Worm (Caenorhabditis elegans) whole organism, young adult: ENCODE measurements around the gene F41G4.7.
"Not testable (repeated sequence)": the region's sequence is repeated elsewhere in the genome, so short reads cannot be mapped to it uniquely, and the experiment has no call there.

Experiments
- F22D6.2 ChIP-seq: sonication (generic microtip); optimal IDR thresholded peaks from 2 replicates; lab custom pipeline; 2016; ENCODE audit warnings: mild to moderate bottlenecking, missing genetic modification characterization, missing compliant biosample characterization
- F37B4.10 ChIP-seq: fragments of 200-800 bp; sonication (Bioruptor generic); IDR thresholded peaks from 2 replicates; pipeline ENCODE4 v1.3.6; 2022; ENCODE audit warnings: missing genetic modification characterization, missing compliant biosample characterization
- F52B5.7 ChIP-seq: sonication (generic microtip); optimal IDR thresholded peaks from 2 replicates; lab custom pipeline; 2016; ENCODE audit warnings: mild to moderate bottlenecking, missing genetic modification characterization, missing compliant biosample characterization
- F55B11.4 ChIP-seq: sonication (generic microtip); optimal IDR thresholded peaks from 2 replicates; lab custom pipeline; 2016; ENCODE audit warnings: missing compliant biosample characterization, missing genetic modification characterization, borderline replicate concordance; ENCODE audit not compliant: insufficient read depth
- K11D2.4 ChIP-seq: fragments of 200-800 bp; sonication (Bioruptor generic); IDR thresholded peaks from 2 replicates; pipeline ENCODE4 v1.3.6; 2022; ENCODE audit warnings: missing genetic modification reagents, missing genetic modification characterization, missing compliant biosample characterization
- T07F8.4 ChIP-seq: sonication (generic microtip); optimal IDR thresholded peaks from 2 replicates; lab custom pipeline; 2016; ENCODE audit warnings: mild to moderate bottlenecking, missing genetic modification characterization, moderate library complexity, missing compliant biosample characterization
- akir-1 ChIP-seq: fragments of 200-800 bp; sonication (Bioruptor generic); optimal IDR thresholded peaks from 2 replicates; lab custom pipeline; 2018; ENCODE audit warnings: mild to moderate bottlenecking, missing genetic modification characterization, moderate library complexity, missing compliant biosample characterization
- bed-1 ChIP-seq: fragments of 200-800 bp; sonication (Bioruptor generic); IDR thresholded peaks from 2 replicates; pipeline ENCODE4 v1.3.6; 2022; ENCODE audit warnings: missing genetic modification reagents, missing genetic modification characterization, missing compliant biosample characterization
- ceh-40 ChIP-seq: fragments of 200-800 bp; sonication (Bioruptor generic); IDR thresholded peaks from 2 replicates; pipeline ENCODE4 v1.3.6; 2022; ENCODE audit warnings: missing genetic modification characterization, missing compliant biosample characterization
- dpl-1 ChIP-seq: fragments of 150-350 bp; optimal IDR thresholded peaks from 2 replicates; lab custom pipeline; 2014; ENCODE audit warnings: missing biosample characterization, missing genetic modification reagents, missing genetic modification characterization
- efl-1 ChIP-seq: fragments of 150-350 bp; optimal IDR thresholded peaks from 2 replicates; lab custom pipeline; 2014; ENCODE audit warnings: missing biosample characterization, missing genetic modification reagents, missing genetic modification characterization
- egl-18 ChIP-seq: fragments of 200-800 bp; sonication (Bioruptor generic); IDR thresholded peaks from 2 replicates; pipeline ENCODE4 v1.3.6; 2022; ENCODE audit warnings: missing genetic modification reagents, missing genetic modification characterization, missing compliant biosample characterization
- egrh-3 ChIP-seq: fragments of 200-800 bp; sonication (Bioruptor generic); IDR thresholded peaks from 2 replicates; pipeline ENCODE4 v1.3.6; 2022; ENCODE audit warnings: missing genetic modification reagents, missing genetic modification characterization, missing compliant biosample characterization
- ets-4 ChIP-seq: fragments of 200-800 bp; sonication (Bioruptor generic); optimal IDR thresholded peaks from 2 replicates; lab custom pipeline; 2018; ENCODE audit warnings: mild to moderate bottlenecking, missing genetic modification characterization, missing compliant biosample characterization
- gei-17 ChIP-seq: fragments of 200-800 bp; sonication (Bioruptor generic); optimal IDR thresholded peaks from 2 replicates; lab custom pipeline; 2018; ENCODE audit warnings: mild to moderate bottlenecking, missing genetic modification characterization, missing compliant biosample characterization
- hlh-12 ChIP-seq: sonication (generic microtip); optimal IDR thresholded peaks from 2 replicates; lab custom pipeline; 2016; ENCODE audit warnings: missing genetic modification characterization, missing compliant biosample characterization
- hlh-26 ChIP-seq: fragments of 200-800 bp; sonication (Bioruptor generic); conservative IDR thresholded peaks from 2 replicates; pipeline ENCODE4 v1.3.6; 2022; ENCODE audit warnings: missing genetic modification reagents, missing genetic modification characterization, missing compliant biosample characterization
- hrde-1 ChIP-seq: sonication (generic microtip); optimal IDR thresholded peaks from 2 replicates; lab custom pipeline; 2016; ENCODE audit warnings: missing genetic modification characterization, mild to moderate bottlenecking, missing compliant biosample characterization, moderate library complexity, missing genotype, missing genetic modification reagents, borderline replicate concordance
- lsl-1 ChIP-seq: fragments of 200-800 bp; sonication (Bioruptor generic); optimal IDR thresholded peaks from 2 replicates; lab custom pipeline; 2018; ENCODE audit warnings: mild to moderate bottlenecking, missing genetic modification characterization, moderate library complexity, missing compliant biosample characterization
- lsy-27 ChIP-seq: sonication (generic microtip); optimal IDR thresholded peaks from 2 replicates; lab custom pipeline; 2017; ENCODE audit warnings: missing genetic modification characterization, mild to moderate bottlenecking, missing compliant biosample characterization, antibody characterized with exemption, missing genotype, borderline replicate concordance; ENCODE audit not compliant: insufficient read depth
- madf-10 ChIP-seq: sonication (generic microtip); optimal IDR thresholded peaks from 2 replicates; lab custom pipeline; 2016; ENCODE audit warnings: mild to moderate bottlenecking, missing genetic modification characterization, missing compliant biosample characterization
- madf-8 ChIP-seq: fragments of 200-800 bp; sonication (Bioruptor generic); conservative IDR thresholded peaks from 2 replicates; pipeline ENCODE4 v1.3.6; 2022; ENCODE audit warnings: missing genetic modification reagents, missing genetic modification characterization, missing compliant biosample characterization
- mxl-1 ChIP-seq: sonication (generic microtip); optimal IDR thresholded peaks from 2 replicates; lab custom pipeline; 2016; ENCODE audit warnings: missing genetic modification characterization, missing compliant biosample characterization
- nfya-2 ChIP-seq: fragments of 200-800 bp; sonication (Bioruptor generic); IDR thresholded peaks from 2 replicates; pipeline ENCODE4 v1.3.6; 2022; ENCODE audit warnings: missing genetic modification reagents, missing genetic modification characterization, missing compliant biosample characterization
- nhr-179 ChIP-seq: sonication (generic microtip); optimal IDR thresholded peaks from 2 replicates; lab custom pipeline; 2016; ENCODE audit warnings: mild to moderate bottlenecking, missing genetic modification characterization, missing compliant biosample characterization
- rec-8 ChIP-seq, 2 experiments: sonication (generic microtip); optimal IDR thresholded peaks; 2 replicates each; lab custom pipeline; 2016; ENCODE audit warnings: mild to moderate bottlenecking in 2 of 2, missing genetic modification characterization in 2 of 2, missing genetic modification reagents in 2 of 2, missing genotype in 2 of 2, missing biosample characterization in 1 of 2, missing compliant biosample characterization in 1 of 2, moderate library complexity in 1 of 2
- rpc-1 ChIP-seq, 2 experiments: fragments of 150-350 bp in 1 of 2; sonication (generic microtip) in 1 of 2; optimal IDR thresholded peaks; 2 replicates each; lab custom pipeline; 2014 to 2018; ENCODE audit warnings: missing biosample characterization in 1 of 2, missing genetic modification characterization in 1 of 2, missing genetic modification reagents in 1 of 2, missing genotype in 1 of 2
- snpc-4 ChIP-seq, 5 experiments: fragments of 150-350 bp in 1 of 5; sonication (generic microtip) in 4 of 5; optimal IDR thresholded peaks; 2 replicates each; lab custom pipeline; 2014 to 2018; ENCODE audit warnings: missing genetic modification characterization in 5 of 5, missing biosample characterization in 3 of 5, antibody characterized with exemption in 2 of 5, mild to moderate bottlenecking in 2 of 5, missing compliant biosample characterization in 2 of 5, missing genotype in 2 of 5, moderate library complexity in 2 of 5, missing genetic modification reagents in 1 of 5
- tlf-1 ChIP-seq: fragments of 200-800 bp; sonication (Bioruptor generic); optimal IDR thresholded peaks from 2 replicates; lab custom pipeline; 2018; ENCODE audit warnings: mild to moderate bottlenecking, missing genetic modification characterization, missing compliant biosample characterization
- zfh-2 ChIP-seq: fragments of 200-800 bp; sonication (Bioruptor generic); conservative IDR thresholded peaks from 2 replicates; pipeline ENCODE4 v1.3.6; 2022; ENCODE audit warnings: missing genetic modification reagents, missing genetic modification characterization, missing compliant biosample characterization
- zim-3 ChIP-seq: sonication (generic microtip); optimal IDR thresholded peaks from 2 replicates; lab custom pipeline; 2017; ENCODE audit warnings: mild to moderate bottlenecking, missing genetic modification characterization, moderate library complexity, missing compliant biosample characterization
- ztf-22 ChIP-seq: fragments of 200-800 bp; sonication (Bioruptor generic); optimal IDR thresholded peaks from 2 replicates; lab custom pipeline; 2018; ENCODE audit warnings: mild to moderate bottlenecking, missing genetic modification characterization, moderate library complexity, missing compliant biosample characterization
- ztf-25 ChIP-seq: fragments of 200-800 bp; sonication (Bioruptor generic); IDR thresholded peaks from 2 replicates; pipeline ENCODE4 v1.3.6; 2022; ENCODE audit warnings: missing genetic modification reagents, missing genetic modification characterization, missing compliant biosample characterization
- ztf-26 ChIP-seq: sonication (generic microtip); optimal IDR thresholded peaks from 2 replicates; lab custom pipeline; 2017; ENCODE audit warnings: missing genetic modification characterization, missing compliant biosample characterization
- ztf-28 ChIP-seq: fragments of 200-800 bp; sonication (Bioruptor generic); IDR thresholded peaks from 2 replicates; pipeline ENCODE4 v1.3.6; 2022; ENCODE audit warnings: missing genetic modification reagents, missing genetic modification characterization, missing compliant biosample characterization

F41G4.7 gene

DNA sequence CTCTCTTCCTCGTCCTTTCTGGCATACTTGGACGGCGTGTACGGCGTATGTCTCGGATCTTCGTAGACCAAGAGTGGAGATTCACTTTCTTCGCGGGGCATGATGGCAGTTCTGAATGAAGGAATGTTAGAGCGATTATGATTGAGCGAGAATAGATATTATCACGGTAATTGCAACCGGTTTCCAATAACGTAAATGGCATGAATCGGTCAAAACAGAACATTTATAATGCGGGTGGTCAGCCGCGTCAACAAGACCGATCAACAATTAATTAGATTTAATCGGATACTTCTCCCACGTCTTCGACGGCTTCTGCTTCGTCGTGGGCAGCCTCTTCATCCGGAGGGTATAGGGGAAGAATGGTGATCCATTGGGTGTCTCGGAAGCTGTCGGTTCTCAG, 1.5 kb downstream of the F41G4.7 start, which contains the start of gene F41G4.13:
Gene F41G4.13, minus strand, starts transcription at position 101 of the 400 bp plus-strand sequence.
- not testable (repeated sequence) for TF ChIP-seq nfya-2 (GFP tag; lab: Robert Waterston, UW); mxl-1 (tag; lab: Kevin White, UChicago); madf-10 (tag; lab: Kevin White, UChicago)

DNA sequence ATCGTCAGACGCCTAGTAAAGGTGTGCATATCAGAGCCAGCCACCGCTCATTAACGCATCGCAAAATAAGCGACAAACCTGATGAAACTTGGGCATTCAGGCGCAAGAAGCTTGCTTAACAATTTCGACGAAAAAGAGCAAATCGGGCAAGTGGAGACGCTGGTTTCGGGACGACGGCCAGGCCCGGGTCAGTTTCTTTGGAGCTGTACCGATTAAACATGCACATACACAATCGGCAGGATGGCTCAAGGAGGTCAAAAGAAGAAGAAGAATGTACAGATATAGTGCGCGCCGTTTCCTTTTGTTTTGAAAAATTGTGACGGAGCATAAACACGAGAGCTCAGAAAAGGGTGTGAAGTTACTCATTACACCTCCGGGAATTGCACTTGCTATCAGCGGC, 9.7 kb downstream of the F41G4.7 start:
- no peak for TF ChIP-seq ets-4
- TF ChIP-seq madf-8 (GFP tag; lab: Robert Waterston, UW) = no peak
- TF ChIP-seq nhr-179 (tag; lab: Kevin White, UChicago) = no peak
- no peak for TF ChIP-seq ztf-22
- TF ChIP-seq lsl-1 (GFP tag; lab: Kevin White, UChicago) = no peak
- no peak for TF ChIP-seq tlf-1 (GFP tag; lab: Kevin White, UChicago)
- no peak for TF ChIP-seq T07F8.4 (tag; lab: Kevin White, UChicago)
- no peak for TF ChIP-seq gei-17
- no peak for TF ChIP-seq zim-3 (tag; lab: Kevin White, UChicago)
- no peak for TF ChIP-seq K11D2.4
- no peak for TF ChIP-seq zfh-2
- TF ChIP-seq rec-8 (tag; optimal IDR thresholded peaks at IDR 0.05; lab: Kevin White, UChicago) = no peak
- no peak for TF ChIP-seq dpl-1 (GFP tag; lab: Kevin White, UChicago)
- no peak for TF ChIP-seq F55B11.4 (tag; lab: Kevin White, UChicago)
- TF ChIP-seq rpc-1 (optimal IDR thresholded peaks at IDR 0.05; lab: Kevin White, UChicago) = no peak
- TF ChIP-seq rpc-1 (tag; optimal IDR thresholded peaks at IDR 0.05; lab: Kevin White, UChicago) = no peak
- TF ChIP-seq ztf-28 (GFP tag; lab: Robert Waterston, UW) = no peak
- no peak for TF ChIP-seq lsy-27 (tag; lab: Kevin White, UChicago)
- no peak for TF ChIP-seq egl-18 (GFP tag; lab: Robert Waterston, UW)

DNA sequence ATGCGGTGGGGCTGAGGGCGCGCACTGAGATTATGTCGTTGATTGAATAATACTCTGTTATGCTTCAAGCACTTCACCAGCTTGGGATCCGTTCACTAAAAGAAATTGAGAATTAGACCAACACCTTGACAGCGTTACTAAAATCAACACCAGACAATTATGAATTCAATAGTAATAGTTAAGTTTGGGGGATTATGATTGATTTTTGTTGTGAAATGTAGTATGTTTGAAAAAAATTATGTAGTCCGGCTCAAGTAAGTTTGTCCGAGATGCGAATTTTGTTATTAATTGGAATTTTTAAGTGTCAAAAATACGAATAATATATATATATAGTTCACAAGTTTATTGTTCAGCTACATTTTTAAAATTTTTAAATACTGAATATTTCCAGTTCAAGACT, 10.8 kb downstream of the F41G4.7 start, which contains the start of gene sto-5:
Gene sto-5, minus strand, starts transcription at position 101 of the 400 bp plus-strand sequence.
- no peak for TF ChIP-seq egrh-3 (GFP tag; lab: Robert Waterston, UW)
- TF ChIP-seq ztf-26 (tag; lab: Kevin White, UChicago) = no peak
- TF ChIP-seq F52B5.7 = no peak
- TF ChIP-seq hlh-12 = no peak
- TF ChIP-seq lsl-1 (GFP tag; lab: Kevin White, UChicago) = no peak
- TF ChIP-seq F37B4.10 (GFP tag; lab: Robert Waterston, UW) = no peak
- no peak for TF ChIP-seq ztf-25
- TF ChIP-seq snpc-4 (GFP tag; optimal IDR thresholded peaks at IDR 0.05; lab: Kevin White, UChicago) = no peak
- TF ChIP-seq snpc-4 (tag; optimal IDR thresholded peaks at IDR 0.05; lab: Kevin White, UChicago) = no peak
- TF ChIP-seq bed-1 (GFP tag; lab: Robert Waterston, UW) = no peak
- TF ChIP-seq hlh-26 (GFP tag; lab: Robert Waterston, UW) = no peak
- TF ChIP-seq F55B11.4 (tag; lab: Kevin White, UChicago) = no peak
- TF ChIP-seq hrde-1 (tag; lab: Kevin White, UChicago) = no peak
- no peak for TF ChIP-seq ceh-40
- TF ChIP-seq akir-1 (GFP tag; lab: Kevin White, UChicago) = no peak
- no peak for TF ChIP-seq mxl-1 (tag; lab: Kevin White, UChicago)
- TF ChIP-seq F22D6.2 (tag; lab: Kevin White, UChicago) = no peak
- TF ChIP-seq efl-1 (GFP tag; lab: Kevin White, UChicago) = no peak
